Worm (Caenorhabditis elegans) whole organism, L1 larva: ENCODE measurements around the gene T09F3.7.

Source experiments
- C04F5.9 ChIP-seq: sonication (generic microtip); optimal IDR thresholded peaks from 2 replicates; lab custom pipeline; 2016; ENCODE audit warnings: missing genetic modification characterization, missing compliant biosample characterization
- C16A3.4 ChIP-seq: fragments of 150-350 bp; optimal IDR thresholded peaks from 2 replicates; lab custom pipeline; 2014; ENCODE audit warnings: missing biosample characterization, missing genetic modification characterization
- Y116A8C.19 ChIP-seq: sonication (generic microtip); optimal IDR thresholded peaks from 2 replicates; lab custom pipeline; 2016; ENCODE audit warnings: missing compliant biosample characterization, missing genetic modification characterization, borderline replicate concordance
- alr-1 ChIP-seq: fragments of 200-800 bp; sonication (Bioruptor generic); optimal IDR thresholded peaks from 2 replicates; lab custom pipeline; 2018; ENCODE audit warnings: borderline replicate concordance, mild to moderate bottlenecking, missing genetic modification characterization, missing compliant biosample characterization
- ama-1 ChIP-seq: fragments of 150-350 bp; optimal IDR thresholded peaks from 2 replicates; lab custom pipeline; 2014
- blmp-1 ChIP-seq: fragments of 150-350 bp; optimal IDR thresholded peaks from 2 replicates; lab custom pipeline; 2014; ENCODE audit warnings: missing biosample characterization, missing genetic modification characterization
- ceh-63 ChIP-seq: fragments of 200-800 bp; sonication (Bioruptor generic); optimal IDR thresholded peaks from 2 replicates; lab custom pipeline; 2018; ENCODE audit warnings: mild to moderate bottlenecking, missing genetic modification characterization, missing compliant biosample characterization
- ceh-8 ChIP-seq: fragments of 200-800 bp; sonication (Bioruptor generic); optimal IDR thresholded peaks from 2 replicates; lab custom pipeline; 2018; ENCODE audit warnings: mild to moderate bottlenecking, missing genetic modification characterization, moderate library complexity, missing compliant biosample characterization
- ces-1 ChIP-seq: fragments of 150-350 bp; optimal IDR thresholded peaks from 2 replicates; lab custom pipeline; 2014; ENCODE audit warnings: missing biosample characterization, missing genetic modification reagents, missing genetic modification characterization
- dpl-1 ChIP-seq, 3 experiments: fragments of 150-350 bp in 2 of 3; sonication (generic microtip) in 1 of 3; optimal IDR thresholded peaks; 2 replicates each; lab custom pipeline; 2014 to 2017; ENCODE audit warnings: missing biosample characterization in 3 of 3, missing genetic modification characterization in 3 of 3, missing genetic modification reagents in 3 of 3
- dsc-1 ChIP-seq: sonication (generic microtip); optimal IDR thresholded peaks from 2 replicates; lab custom pipeline; 2016; ENCODE audit warnings: mild to moderate bottlenecking, missing genetic modification characterization, missing compliant biosample characterization
- efl-1 ChIP-seq, 4 experiments: fragments of 150-350 bp; optimal IDR thresholded peaks in 3 of 4; peaks in 1 of 4; 1 replicate in 1 of 4; 2 replicates in 3 of 4; lab custom pipeline; 2014; ENCODE audit warnings: missing biosample characterization in 2 of 4, missing genetic modification characterization in 2 of 4, missing genetic modification reagents in 2 of 4
- efl-3 ChIP-seq: fragments of 200-800 bp; sonication (Bioruptor generic); optimal IDR thresholded peaks from 2 replicates; lab custom pipeline; 2018; ENCODE audit warnings: mild to moderate bottlenecking, missing genetic modification characterization, missing compliant biosample characterization
- elt-3 ChIP-seq, 6 experiments: fragments of 150-350 bp in 1 of 6; sonication (generic microtip); optimal IDR thresholded peaks; 2 replicates each; lab custom pipeline; 2017 to 2018; ENCODE audit warnings: missing biosample characterization in 6 of 6, missing genetic modification characterization in 6 of 6, inconsistent platforms in 1 of 6
- fkh-4 ChIP-seq: sonication (generic microtip); optimal IDR thresholded peaks from 2 replicates; lab custom pipeline; 2016; ENCODE audit warnings: missing compliant biosample characterization, missing genetic modification characterization, borderline replicate concordance
- fkh-8 ChIP-seq: sonication (generic microtip); optimal IDR thresholded peaks from 2 replicates; lab custom pipeline; 2016; ENCODE audit warnings: mild to moderate bottlenecking, missing genetic modification characterization, missing compliant biosample characterization
- hlh-4 ChIP-seq: sonication (generic microtip); optimal IDR thresholded peaks from 2 replicates; lab custom pipeline; 2016; ENCODE audit warnings: mild to moderate bottlenecking, missing genetic modification characterization, missing compliant biosample characterization
- hpl-2 ChIP-seq: fragments of 150-350 bp; optimal IDR thresholded peaks from 2 replicates; lab custom pipeline; 2014; ENCODE audit warnings: missing biosample characterization, missing genetic modification reagents, missing genetic modification characterization
- lin-14 ChIP-seq: fragments of 200-800 bp; sonication (Bioruptor generic); optimal IDR thresholded peaks from 2 replicates; lab custom pipeline; 2018; ENCODE audit warnings: mild to moderate bottlenecking, missing genetic modification characterization, moderate library complexity, missing compliant biosample characterization
- lin-15B ChIP-seq: fragments of 150-350 bp; sonication (generic microtip); optimal IDR thresholded peaks from 3 replicates; lab custom pipeline; 2014; ENCODE audit warnings: missing biosample characterization, missing genetic modification characterization
- lin-35 ChIP-seq, 2 experiments: fragments of 150-350 bp; optimal IDR thresholded peaks; 2 replicates each; lab custom pipeline; 2014; ENCODE audit warnings: missing biosample characterization in 2 of 2, missing genetic modification characterization in 2 of 2, missing genetic modification reagents in 2 of 2
- lin-39 ChIP-seq: fragments of 150-350 bp; optimal IDR thresholded peaks from 2 replicates; lab custom pipeline; 2014; ENCODE audit warnings: missing biosample characterization, missing genetic modification reagents, missing genetic modification characterization
- mab-9 ChIP-seq: fragments of 200-800 bp; sonication (Bioruptor generic); IDR thresholded peaks from 2 replicates; pipeline ENCODE4 v1.3.6; 2022; ENCODE audit warnings: missing genetic modification reagents, missing genetic modification characterization, missing compliant biosample characterization
- mdl-1 ChIP-seq, 2 experiments: fragments of 150-350 bp; optimal IDR thresholded peaks; 2 replicates each; lab custom pipeline; 2014 to 2017; ENCODE audit warnings: missing biosample characterization in 2 of 2, missing genetic modification characterization in 2 of 2, inconsistent platforms in 1 of 2
- mef-2 ChIP-seq: fragments of 150-350 bp; optimal IDR thresholded peaks from 2 replicates; lab custom pipeline; 2014; ENCODE audit warnings: missing biosample characterization, missing genetic modification characterization
- mep-1 ChIP-seq: fragments of 150-350 bp; optimal IDR thresholded peaks from 2 replicates; lab custom pipeline; 2014; ENCODE audit warnings: missing biosample characterization, missing genetic modification characterization
- nhr-12 ChIP-seq: sonication (generic microtip); optimal IDR thresholded peaks from 2 replicates; lab custom pipeline; 2017; ENCODE audit warnings: missing biosample characterization, missing genetic modification characterization
- nhr-20 ChIP-seq: sonication (generic microtip); optimal IDR thresholded peaks from 2 replicates; lab custom pipeline; 2016; ENCODE audit warnings: mild to moderate bottlenecking, missing genetic modification characterization, missing compliant biosample characterization
- nhr-237 ChIP-seq: fragments of 150-350 bp; optimal IDR thresholded peaks from 2 replicates; lab custom pipeline; 2014; ENCODE audit warnings: missing biosample characterization, missing genetic modification characterization
- nhr-47 ChIP-seq: sonication (generic microtip); optimal IDR thresholded peaks from 2 replicates; lab custom pipeline; 2016; ENCODE audit warnings: mild to moderate bottlenecking, missing genetic modification characterization, moderate library complexity, missing compliant biosample characterization
- nhr-71 ChIP-seq: sonication (generic microtip); optimal IDR thresholded peaks from 2 replicates; lab custom pipeline; 2016; ENCODE audit warnings: mild to moderate bottlenecking, missing genetic modification characterization, moderate library complexity, missing compliant biosample characterization
- nhr-76 ChIP-seq: sonication (generic microtip); optimal IDR thresholded peaks from 2 replicates; lab custom pipeline; 2017; ENCODE audit warnings: missing biosample characterization, missing genetic modification characterization
- nhr-84 ChIP-seq: sonication (generic microtip); optimal IDR thresholded peaks from 2 replicates; lab custom pipeline; 2017; ENCODE audit warnings: missing biosample characterization, missing genetic modification characterization
- nhr-85 ChIP-seq: sonication (generic microtip); peaks from one replicate; lab custom pipeline; 2016; ENCODE audit warnings: missing genetic modification characterization, inconsistent platforms, missing compliant biosample characterization
- rnt-1 ChIP-seq: sonication (generic microtip); optimal IDR thresholded peaks from 2 replicates; lab custom pipeline; 2016; ENCODE audit warnings: mild to moderate bottlenecking, missing genetic modification characterization, moderate library complexity, missing compliant biosample characterization
- sup-37 ChIP-seq: fragments of 200-800 bp; sonication (Bioruptor generic); optimal IDR thresholded peaks from 2 replicates; lab custom pipeline; 2018; ENCODE audit warnings: mild to moderate bottlenecking, missing genetic modification characterization, missing compliant biosample characterization
- tbx-2 ChIP-seq: sonication (generic microtip); optimal IDR thresholded peaks from 2 replicates; lab custom pipeline; 2016; ENCODE audit warnings: missing genetic modification characterization, missing compliant biosample characterization
- unc-30 ChIP-seq: sonication (generic microtip); optimal IDR thresholded peaks from 2 replicates; lab custom pipeline; 2017; ENCODE audit warnings: missing biosample characterization, missing genetic modification characterization
- unc-62 ChIP-seq: fragments of 150-350 bp; optimal IDR thresholded peaks from 2 replicates; lab custom pipeline; 2014; ENCODE audit warnings: missing biosample characterization, missing genetic modification reagents, missing genetic modification characterization
- unc-86 ChIP-seq: sonication (generic microtip); optimal IDR thresholded peaks from 2 replicates; lab custom pipeline; 2016; ENCODE audit warnings: missing genetic modification characterization, missing compliant biosample characterization
- zag-1 ChIP-seq: fragments of 150-350 bp; optimal IDR thresholded peaks from 2 replicates; lab custom pipeline; 2014; ENCODE audit warnings: missing biosample characterization, missing genetic modification characterization
- zip-4 ChIP-seq: fragments of 200-800 bp; sonication (Bioruptor generic); optimal IDR thresholded peaks from 2 replicates; lab custom pipeline; 2018; ENCODE audit warnings: mild to moderate bottlenecking, missing genetic modification characterization, moderate library complexity, missing compliant biosample characterization

The T09F3.7 gene

ce11 chrII:10360487-10360886 is 30.5 kb upstream of the T09F3.7 start, which contains the start of gene C07E3.4:
TSS of gene C07E3.4 (plus strand) at chrII:10360787.
- TF ChIP-seq ces-1 (no peak), rnt-1 (tag; lab: Kevin White, UChicago) (no peak), zag-1 (tag; lab: Kevin White, UChicago) (no peak)
- TF ChIP-seq, all 84 proteins: peak for 0

- TF ChIP-seq ama-1 (lab: Kevin White, UChicago) (no peak), nhr-47 (tag; lab: Kevin White, UChicago) (peak; percentile 5), dsc-1 (tag; lab: Kevin White, UChicago) (peak; percentile 64), mef-2 (tag; lab: Kevin White, UChicago) (no peak), ceh-63 (GFP tag; lab: Kevin White, UChicago) (no peak), fkh-8 (tag; lab: Kevin White, UChicago) (peak; percentile 53)
Measured at ce11 chrII:10367202-10367601, 23.8 kb upstream of the T09F3.7 start, which contains the start of gene ceh-57. TSS of gene ceh-57 (minus strand) at chrII:10367296.

ce11 chrII:10369547-10370028 is 21.4 kb upstream of the T09F3.7 start, which contains the start of gene ceh-58:
TSS of gene ceh-58 (minus strand) at chrII:10369597.
- TF ChIP-seq lin-14 (peak; percentile 33), ceh-8 (GFP tag; lab: Kevin White, UChicago) (peak; percentile 22), nhr-85 (tag; lab: Kevin White, UChicago) (peak; percentile 61), fkh-4 (tag; lab: Kevin White, UChicago) (no peak), mdl-1 (tag; optimal IDR thresholded peaks at IDR 0.05; lab: Kevin White, UChicago) (no peak), blmp-1 (peak; percentile 36)

ce11 chrII:10370826-10371225 is 20.1 kb upstream of the T09F3.7 start:
- TF ChIP-seq nhr-84 (tag; lab: Kevin White, UChicago) = no peak
- no peak for TF ChIP-seq nhr-12 (tag; lab: Kevin White, UChicago)
- peak in 1 of 3 experiments; percentile 10 for TF ChIP-seq dpl-1 (GFP tag; optimal IDR thresholded peaks at IDR 0.05; lab: Kevin White, UChicago)
- no peak for TF ChIP-seq mab-9
- TF ChIP-seq lin-14 = peak; percentile 70
- no peak for TF ChIP-seq Y116A8C.19 (tag; lab: Kevin White, UChicago)
- no peak for TF ChIP-seq efl-3 (GFP tag; lab: Kevin White, UChicago)
- TF ChIP-seq lin-15B (tag; lab: Kevin White, UChicago) = no peak
- TF ChIP-seq fkh-4 (tag; lab: Kevin White, UChicago) = no peak
- TF ChIP-seq nhr-76 = no peak
- TF ChIP-seq C16A3.4 = no peak
- TF ChIP-seq hpl-2 (GFP tag; lab: Kevin White, UChicago) = no peak
- no peak for TF ChIP-seq unc-86 (tag; lab: Kevin White, UChicago)
- peak; percentile 9 for TF ChIP-seq nhr-71 (tag; lab: Kevin White, UChicago)
- TF ChIP-seq zip-4 (GFP tag; lab: Kevin White, UChicago) = no peak
- TF ChIP-seq lin-35 (GFP tag; optimal IDR thresholded peaks at IDR 0.05; lab: Kevin White, UChicago) = peak in 1 of 2 experiments; percentile 14
- peak; percentile 11 to 14 for TF ChIP-seq efl-1 (optimal IDR thresholded peaks at IDR 0.05; lab: Kevin White, UChicago)
- peak in 1 of 2 experiments; percentile 88 for TF ChIP-seq efl-1 (GFP tag; optimal IDR thresholded peaks at IDR 0.05 in 1 of 2; lab: Kevin White, UChicago)
- no peak for TF ChIP-seq C04F5.9 (tag; lab: Kevin White, UChicago)
- TF ChIP-seq blmp-1 = peak; percentile 52
- no peak for TF ChIP-seq nhr-47 (tag; lab: Kevin White, UChicago)
- no peak for TF ChIP-seq nhr-237 (tag; lab: Kevin White, UChicago)
- peak; percentile 34 for TF ChIP-seq rnt-1 (tag; lab: Kevin White, UChicago)
- no peak for TF ChIP-seq nhr-20 (tag; lab: Kevin White, UChicago)
- peak; percentile 11 for TF ChIP-seq dsc-1 (tag; lab: Kevin White, UChicago)
- peak; percentile 40 for TF ChIP-seq mep-1 (tag; lab: Kevin White, UChicago)
- no peak for TF ChIP-seq alr-1 (tag; lab: Kevin White, UChicago)
- TF ChIP-seq ceh-63 (GFP tag; lab: Kevin White, UChicago) = no peak
- TF ChIP-seq unc-30 (tag; lab: Kevin White, UChicago) = no peak
- TF ChIP-seq sup-37 = no peak
- no peak for TF ChIP-seq unc-62
- no peak for TF ChIP-seq tbx-2 (tag; lab: Kevin White, UChicago)
- TF ChIP-seq elt-3 (tag; optimal IDR thresholded peaks at IDR 0.05; lab: Kevin White, UChicago) = no peak
- no peak for TF ChIP-seq hlh-4 (tag; lab: Kevin White, UChicago)
- no peak for TF ChIP-seq lin-39 (tag; lab: Kevin White, UChicago)
